Worm (Caenorhabditis elegans): ENCODE results near the gene unc-53.

unc-53 gene

ce11 chrII:11097154-11097887 lies 8.1 kb upstream of the unc-53 start, which contains the start of the genes rpl-36.A and nuo-1 (continued):
- TF ChIP-seq fkh-8 (tag; optimal IDR thresholded peaks at IDR 0.05), result peak; percentile 77
- peak; percentile 81 for TF ChIP-seq swsn-7 (tag; optimal IDR thresholded peaks at IDR 0.05)
- TF ChIP-seq pqm-1 (tag; optimal IDR thresholded peaks at IDR 0.05), result no peak
- no peak for TF ChIP-seq ceh-90 (tag; optimal IDR thresholded peaks at IDR 0.05)
- no peak for TF ChIP-seq nhr-12 (tag; optimal IDR thresholded peaks at IDR 0.05)
- TF ChIP-seq rnt-1 (tag; optimal IDR thresholded peaks at IDR 0.05), result peak; percentile 84
- TF ChIP-seq lir-3 (tag; optimal IDR thresholded peaks at IDR 0.05; ENCODE audit: poor library complexity), result peak; percentile 51
- TF ChIP-seq isw-1 (GFP tag; IDR thresholded peaks at IDR 0.05), result peak; percentile 85
- no peak for TF ChIP-seq aly-2 (tag; optimal IDR thresholded peaks at IDR 0.05)
- peak; percentile 69 for TF ChIP-seq jun-1 (tag; optimal IDR thresholded peaks at IDR 0.05)
- peak; percentile 13 for TF ChIP-seq lin-39 (tag; optimal IDR thresholded peaks at IDR 0.05)
- no peak for TF ChIP-seq nhr-76 (tag; optimal IDR thresholded peaks at IDR 0.05)
- TF ChIP-seq nhr-19 (GFP tag; conservative IDR thresholded peaks at IDR 0.05), result peak; percentile 76
- TF ChIP-seq ztf-11 (tag; optimal IDR thresholded peaks at IDR 0.05), result peak in 1 of 2 experiments; percentile 25
- TF ChIP-seq lin-14 (GFP tag; optimal IDR thresholded peaks at IDR 0.05), result peak; percentile 88
- peak; percentile 79 for TF ChIP-seq xbp-1 (tag; optimal IDR thresholded peaks at IDR 0.05)
- TF ChIP-seq irx-1 (tag; optimal IDR thresholded peaks at IDR 0.05), result peak; percentile 51
- TF ChIP-seq fkh-4 (tag; optimal IDR thresholded peaks at IDR 0.05; ENCODE audit: borderline replicate concordance), result no peak
- TF ChIP-seq fkh-10 (GFP tag; optimal IDR thresholded peaks at IDR 0.05), result peak; percentile 25
- TF ChIP-seq unc-86 (tag; optimal IDR thresholded peaks at IDR 0.05), result peak; percentile 69
- peak; percentile 4 for TF ChIP-seq nhr-11 (tag; optimal IDR thresholded peaks at IDR 0.05)
- TF ChIP-seq sox-4 (tag; optimal IDR thresholded peaks at IDR 0.05), result no peak
- no peak for TF ChIP-seq ets-5 (GFP tag; IDR thresholded peaks at IDR 0.05)
- no peak for TF ChIP-seq ama-1 (optimal IDR thresholded peaks at IDR 0.05)
- no peak for TF ChIP-seq zip-4 (GFP tag; optimal IDR thresholded peaks at IDR 0.05)
- no peak for TF ChIP-seq mab-9 (GFP tag; IDR thresholded peaks at IDR 0.05)
- TF ChIP-seq pag-3 (tag; optimal IDR thresholded peaks at IDR 0.05; ENCODE audit: borderline replicate concordance, insufficient read depth), result no peak
- peak; percentile 84 for TF ChIP-seq skn-1 (tag; optimal IDR thresholded peaks at IDR 0.05)
- peak; percentile 3 for TF ChIP-seq ztf-4 (tag; optimal IDR thresholded peaks at IDR 0.05)
- TF ChIP-seq unc-30 (tag; optimal IDR thresholded peaks at IDR 0.05), result no peak
- peak in 1 of 2 experiments; percentile 79 for TF ChIP-seq mdl-1 (tag; optimal IDR thresholded peaks at IDR 0.05)
- no peak for TF ChIP-seq Y116A8C.19 (tag; optimal IDR thresholded peaks at IDR 0.05; ENCODE audit: borderline replicate concordance)
- peak; percentile 38 for TF ChIP-seq C04F5.9 (tag; optimal IDR thresholded peaks at IDR 0.05)
- peak; percentile 73 for TF ChIP-seq fos-1 (tag; optimal IDR thresholded peaks at IDR 0.05)
- peak; percentile 91 for TF ChIP-seq snu-23 (GFP tag; optimal IDR thresholded peaks at IDR 0.05)
- TF ChIP-seq hlh-4 (tag; optimal IDR thresholded peaks at IDR 0.05), result no peak
- peak; percentile 85 for TF ChIP-seq nhr-20 (tag; optimal IDR thresholded peaks at IDR 0.05)
- TF ChIP-seq lin-35 (GFP tag; optimal IDR thresholded peaks at IDR 0.05), result peak; percentile 88 to 93
- TF ChIP-seq egl-27 (tag; optimal IDR thresholded peaks at IDR 0.05), result no peak
- TF ChIP-seq ces-1 (GFP tag; optimal IDR thresholded peaks at IDR 0.05), result no peak
- TF ChIP-seq nhr-90 (tag; optimal IDR thresholded peaks at IDR 0.05; ENCODE audit: poor library complexity), result peak; percentile 54
- peak; percentile 58 to 92 (median 76) for TF ChIP-seq ceh-82 (tag; optimal IDR thresholded peaks at IDR 0.05)
- TF ChIP-seq egl-13 (tag; optimal IDR thresholded peaks at IDR 0.05), result no peak
- TF ChIP-seq unc-130 (tag; optimal IDR thresholded peaks at IDR 0.05), result peak; percentile 94
- peak; percentile 61 for TF ChIP-seq snpc-4 (tag; optimal IDR thresholded peaks at IDR 0.05)
- TF ChIP-seq nhr-77 (tag; optimal IDR thresholded peaks at IDR 0.05), result peak; percentile 76
- TF ChIP-seq ceh-8 (GFP tag; optimal IDR thresholded peaks at IDR 0.05), result no peak
- peak; percentile 80 to 86 (median 84) for TF ChIP-seq dpl-1 (GFP tag; optimal IDR thresholded peaks at IDR 0.05)
- no peak for TF ChIP-seq alr-1 (tag; optimal IDR thresholded peaks at IDR 0.05; ENCODE audit: borderline replicate concordance)
- TF ChIP-seq elt-2 (tag; optimal IDR thresholded peaks at IDR 0.05), result no peak
- TF ChIP-seq lsy-2 (tag; optimal IDR thresholded peaks at IDR 0.05), result peak; percentile 98 to 99
